Fruit fly (Drosophila melanogaster): ENCODE data around the gene PGRP-SB1.

- TF ChIP-seq CTCF (optimal IDR thresholded peaks at IDR 0.05): no peak
- TF ChIP-seq CG8478 (optimal IDR thresholded peaks at IDR 0.05): no peak
Observed at dm6 chr3L:16758504-16759109, 30.8 kb upstream of the PGRP-SB1 start.
